Worm (Caenorhabditis elegans) whole organism, L1 larva: ENCODE data around the gene rpt-3.

Experiments used
- blmp-1 ChIP-seq: fragments of 150-350 bp; optimal IDR thresholded peaks from 2 replicates; lab custom pipeline; 2014; ENCODE audit warnings: missing biosample characterization, missing genetic modification characterization
- ceh-8 ChIP-seq: fragments of 200-800 bp; sonication (Bioruptor generic); optimal IDR thresholded peaks from 2 replicates; lab custom pipeline; 2018; ENCODE audit warnings: mild to moderate bottlenecking, missing genetic modification characterization, moderate library complexity, missing compliant biosample characterization
- ceh-90 ChIP-seq: sonication (generic microtip); optimal IDR thresholded peaks from 2 replicates; lab custom pipeline; 2016; ENCODE audit warnings: missing genetic modification characterization, missing compliant biosample characterization
- ces-1 ChIP-seq: fragments of 150-350 bp; optimal IDR thresholded peaks from 2 replicates; lab custom pipeline; 2014; ENCODE audit warnings: missing biosample characterization, missing genetic modification reagents, missing genetic modification characterization
- dpl-1 ChIP-seq, 3 experiments: fragments of 150-350 bp in 2 of 3; sonication (generic microtip) in 1 of 3; optimal IDR thresholded peaks; 2 replicates each; lab custom pipeline; 2014 to 2017; ENCODE audit warnings: missing biosample characterization in 3 of 3, missing genetic modification characterization in 3 of 3, missing genetic modification reagents in 3 of 3
- dsc-1 ChIP-seq: sonication (generic microtip); optimal IDR thresholded peaks from 2 replicates; lab custom pipeline; 2016; ENCODE audit warnings: mild to moderate bottlenecking, missing genetic modification characterization, missing compliant biosample characterization
- efl-1 ChIP-seq, 4 experiments: fragments of 150-350 bp; optimal IDR thresholded peaks in 3 of 4; peaks in 1 of 4; 1 replicate in 1 of 4; 2 replicates in 3 of 4; lab custom pipeline; 2014; ENCODE audit warnings: missing biosample characterization in 2 of 4, missing genetic modification characterization in 2 of 4, missing genetic modification reagents in 2 of 4
- irx-1 ChIP-seq: sonication (generic microtip); optimal IDR thresholded peaks from 2 replicates; lab custom pipeline; 2016; ENCODE audit warnings: missing genetic modification characterization, missing compliant biosample characterization
- lin-13 ChIP-seq: fragments of 150-350 bp; optimal IDR thresholded peaks from 2 replicates; lab custom pipeline; 2014; ENCODE audit warnings: missing biosample characterization, missing genetic modification reagents, missing genetic modification characterization
- lin-14 ChIP-seq: fragments of 200-800 bp; sonication (Bioruptor generic); optimal IDR thresholded peaks from 2 replicates; lab custom pipeline; 2018; ENCODE audit warnings: mild to moderate bottlenecking, missing genetic modification characterization, moderate library complexity, missing compliant biosample characterization
- lin-35 ChIP-seq, 2 experiments: fragments of 150-350 bp; optimal IDR thresholded peaks; 2 replicates each; lab custom pipeline; 2014; ENCODE audit warnings: missing biosample characterization in 2 of 2, missing genetic modification characterization in 2 of 2, missing genetic modification reagents in 2 of 2
- mep-1 ChIP-seq: fragments of 150-350 bp; optimal IDR thresholded peaks from 2 replicates; lab custom pipeline; 2014; ENCODE audit warnings: missing biosample characterization, missing genetic modification characterization
- nhr-12 ChIP-seq: sonication (generic microtip); optimal IDR thresholded peaks from 2 replicates; lab custom pipeline; 2017; ENCODE audit warnings: missing biosample characterization, missing genetic modification characterization
- nhr-20 ChIP-seq: sonication (generic microtip); optimal IDR thresholded peaks from 2 replicates; lab custom pipeline; 2016; ENCODE audit warnings: mild to moderate bottlenecking, missing genetic modification characterization, missing compliant biosample characterization
- nhr-76 ChIP-seq: sonication (generic microtip); optimal IDR thresholded peaks from 2 replicates; lab custom pipeline; 2017; ENCODE audit warnings: missing biosample characterization, missing genetic modification characterization
- nhr-77 ChIP-seq: fragments of 150-350 bp; optimal IDR thresholded peaks from 2 replicates; lab custom pipeline; 2014; ENCODE audit warnings: missing biosample characterization, missing genetic modification characterization
- rnt-1 ChIP-seq: sonication (generic microtip); optimal IDR thresholded peaks from 2 replicates; lab custom pipeline; 2016; ENCODE audit warnings: mild to moderate bottlenecking, missing genetic modification characterization, moderate library complexity, missing compliant biosample characterization
- snu-23 ChIP-seq: sonication (generic microtip); optimal IDR thresholded peaks from 2 replicates; lab custom pipeline; 2016; ENCODE audit warnings: missing genetic modification characterization, missing compliant biosample characterization
- sptf-1 ChIP-seq: fragments of 150-350 bp; optimal IDR thresholded peaks from 2 replicates; lab custom pipeline; 2014; ENCODE audit warnings: missing biosample characterization, missing genetic modification characterization
- swsn-7 ChIP-seq: sonication (generic microtip); optimal IDR thresholded peaks from 2 replicates; lab custom pipeline; 2016; ENCODE audit warnings: missing genetic modification characterization, missing compliant biosample characterization
- unc-130 ChIP-seq: fragments of 150-350 bp; optimal IDR thresholded peaks from 2 replicates; lab custom pipeline; 2017; ENCODE audit warnings: missing biosample characterization, missing genetic modification characterization, inconsistent platforms
- unc-62 ChIP-seq: fragments of 150-350 bp; optimal IDR thresholded peaks from 2 replicates; lab custom pipeline; 2014; ENCODE audit warnings: missing biosample characterization, missing genetic modification reagents, missing genetic modification characterization
- unc-98 ChIP-seq: fragments of 200-800 bp; sonication (Bioruptor generic); IDR thresholded peaks from 2 replicates; pipeline ENCODE4 v1.3.6; 2022; ENCODE audit warnings: missing genetic modification characterization, missing compliant biosample characterization
- vab-15 ChIP-seq: sonication (generic microtip); optimal IDR thresholded peaks from 2 replicates; lab custom pipeline; 2017; ENCODE audit warnings: missing genotype, mild to moderate bottlenecking, missing genetic modification characterization, missing compliant biosample characterization
- xbp-1 ChIP-seq: sonication (generic microtip); optimal IDR thresholded peaks from 2 replicates; lab custom pipeline; 2016; ENCODE audit warnings: missing genetic modification characterization, missing compliant biosample characterization
- ztf-11 ChIP-seq, 2 experiments: sonication (generic microtip); optimal IDR thresholded peaks; 2 replicates each; lab custom pipeline; 2016 to 2017; ENCODE audit warnings: missing genetic modification characterization in 2 of 2, missing biosample characterization in 1 of 2, missing compliant biosample characterization in 1 of 2

rpt-3 gene

DNA sequence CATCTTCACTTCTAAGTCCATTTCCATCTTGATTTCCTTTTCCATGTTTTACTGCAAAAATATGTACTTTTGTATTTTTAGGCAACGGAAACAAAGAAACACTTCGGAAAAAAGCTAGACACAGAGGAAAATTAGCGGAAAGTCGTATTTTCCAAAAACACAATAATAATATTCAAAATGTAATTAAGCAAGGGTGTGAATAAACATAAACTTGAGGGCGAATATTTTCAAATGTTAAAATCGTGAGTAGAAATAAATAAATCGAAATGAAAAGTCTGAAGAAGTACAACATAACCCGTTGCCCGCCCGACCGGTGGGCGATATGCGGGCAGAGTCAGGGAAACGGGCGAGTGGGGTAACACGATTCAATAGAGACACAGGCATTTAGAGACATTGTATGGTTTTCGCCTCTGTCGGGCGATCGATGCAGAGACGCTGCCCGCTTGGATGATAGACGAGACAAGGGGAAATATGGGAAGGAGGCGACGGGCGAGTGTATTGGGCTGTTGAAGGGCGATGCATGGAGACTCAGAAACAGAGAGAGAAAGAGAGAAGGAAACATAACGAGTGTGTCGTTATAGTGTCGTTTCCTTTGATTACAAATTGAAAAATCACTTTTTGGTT, 47.5 kb downstream of the rpt-3 start, which contains the start of gene C09E7.4 (continued):
- no peak for TF ChIP-seq swsn-7 (tag; lab: Kevin White, UChicago)
- TF ChIP-seq mep-1: peak; percentile 49
- TF ChIP-seq ztf-11 (tag; optimal IDR thresholded peaks at IDR 0.05; lab: Kevin White, UChicago): no peak
- no peak for TF ChIP-seq irx-1 (tag; lab: Kevin White, UChicago)
- TF ChIP-seq unc-98 (GFP tag; lab: Robert Waterston, UW): no peak
- no peak for TF ChIP-seq nhr-76
- no peak for TF ChIP-seq ceh-90 (tag; lab: Kevin White, UChicago)
- TF ChIP-seq dsc-1: no peak
- peak in 1 of 2 experiments; percentile 28 for TF ChIP-seq lin-35 (GFP tag; optimal IDR thresholded peaks at IDR 0.05; lab: Kevin White, UChicago)
- TF ChIP-seq ceh-8 (GFP tag; lab: Kevin White, UChicago): no peak
- peak; percentile 0 for TF ChIP-seq blmp-1 (tag; lab: Kevin White, UChicago)
- no peak for TF ChIP-seq xbp-1 (tag; lab: Kevin White, UChicago)
- TF ChIP-seq snu-23 (GFP tag; lab: Kevin White, UChicago): peak; percentile 46
- TF ChIP-seq efl-1 (optimal IDR thresholded peaks at IDR 0.05; lab: Kevin White, UChicago): peak in 1 of 2 experiments; percentile 3
- TF ChIP-seq efl-1 (GFP tag; optimal IDR thresholded peaks at IDR 0.05 in 1 of 2; lab: Kevin White, UChicago): no peak
- no peak for TF ChIP-seq vab-15
- TF ChIP-seq nhr-77 (tag; lab: Kevin White, UChicago): no peak
- no peak for TF ChIP-seq sptf-1 (tag; lab: Kevin White, UChicago)
- TF ChIP-seq unc-130 (tag; lab: Kevin White, UChicago): no peak
- TF ChIP-seq unc-62 (GFP tag; lab: Kevin White, UChicago): no peak
- TF ChIP-seq lin-14 (GFP tag; lab: Kevin White, UChicago): peak; percentile 55
- TF ChIP-seq nhr-12: no peak
- TF ChIP-seq nhr-20 (tag; lab: Kevin White, UChicago): no peak
- TF ChIP-seq rnt-1 (tag; lab: Kevin White, UChicago): peak; percentile 34
- no peak for TF ChIP-seq lin-13 (GFP tag; lab: Kevin White, UChicago)
- TF ChIP-seq dpl-1 (GFP tag; optimal IDR thresholded peaks at IDR 0.05; lab: Kevin White, UChicago): peak in 2 of 3 experiments; percentile 22 to 40
- no peak for TF ChIP-seq ces-1 (GFP tag; lab: Kevin White, UChicago)
